Worm (Caenorhabditis elegans): ENCODE data around the gene T24A6.17.

T24A6.17 gene

ce11 chrV:3526882-3527281 lies 37.4 kb downstream of the T24A6.17 start, which contains the start of gene str-260:
TSS of gene str-260 (plus strand) at chrV:3527182.
- no peak for TF ChIP-seq egl-27 (tag; optimal IDR thresholded peaks at IDR 0.05)
- TF ChIP-seq unc-39 (tag; optimal IDR thresholded peaks at IDR 0.05): no peak
- no peak for TF ChIP-seq lin-39 (tag; optimal IDR thresholded peaks at IDR 0.05)
- no peak for TF ChIP-seq sma-3 (GFP tag; optimal IDR thresholded peaks at IDR 0.05)
- no peak for TF ChIP-seq zag-1 (tag; optimal IDR thresholded peaks at IDR 0.05)
- no peak for TF ChIP-seq lin-13 (GFP tag; optimal IDR thresholded peaks at IDR 0.05)
- no peak for TF ChIP-seq alr-1 (tag; optimal IDR thresholded peaks at IDR 0.05)
- TF ChIP-seq nhr-23 (tag; optimal IDR thresholded peaks at IDR 0.05): no peak
- no peak for TF ChIP-seq ceh-82 (tag; optimal IDR thresholded peaks at IDR 0.05)
- no peak for TF ChIP-seq sma-9 (GFP tag; optimal IDR thresholded peaks at IDR 0.05)
- no peak for TF ChIP-seq sma-9 (tag; optimal IDR thresholded peaks at IDR 0.05)
- no peak for TF ChIP-seq nhr-129 (tag; optimal IDR thresholded peaks at IDR 0.05)
- no peak for TF ChIP-seq elt-1 (tag; optimal IDR thresholded peaks at IDR 0.05)
- TF ChIP-seq sem-4 (tag; optimal IDR thresholded peaks at IDR 0.05): no peak
- TF ChIP-seq nhr-21 (tag; optimal IDR thresholded peaks at IDR 0.05): no peak

ce11 chrV:3524970-3525369 lies 39.3 kb downstream of the T24A6.17 start, which contains the start of gene T24A6.7:
TSS of gene T24A6.7 (plus strand) at chrV:3525270.
- TF ChIP-seq nhr-10 (tag; optimal IDR thresholded peaks at IDR 0.05) (no peak), aly-2 (tag; optimal IDR thresholded peaks at IDR 0.05) (no peak), elt-3 (tag; optimal IDR thresholded peaks at IDR 0.05) (no peak), elt-1 (tag; optimal IDR thresholded peaks at IDR 0.05) (no peak), gmeb-1 (tag; optimal IDR thresholded peaks at IDR 0.05) (no peak), nhr-23 (tag; optimal IDR thresholded peaks at IDR 0.05) (no peak), dmd-4 (tag; optimal IDR thresholded peaks at IDR 0.05) (no peak), C34F6.9 (tag; optimal IDR thresholded peaks at IDR 0.05) (no peak)

- TF ChIP-seq ceh-82 (tag; optimal IDR thresholded peaks at IDR 0.05) (no peak), alr-1 (tag; optimal IDR thresholded peaks at IDR 0.05) (no peak), ztf-1 (GFP tag; conservative IDR thresholded peaks at IDR 0.05) (no peak), sma-9 (GFP tag; optimal IDR thresholded peaks at IDR 0.05) (no peak), sma-9 (tag; optimal IDR thresholded peaks at IDR 0.05) (no peak), unc-62 (GFP tag; optimal IDR thresholded peaks at IDR 0.05) (no peak), blmp-1 (tag; optimal IDR thresholded peaks at IDR 0.05; ENCODE audit: insufficient read depth) (no peak), nhr-12 (tag; optimal IDR thresholded peaks at IDR 0.05) (no peak)
These were observed 41.0 kb downstream of the T24A6.17 start, which contains the start of gene irg-1 for ce11 chrV:3523262-3523661. TSS of gene irg-1 (plus strand) at chrV:3523587.

- TF ChIP-seq nhr-25 (tag; optimal IDR thresholded peaks at IDR 0.05) (no peak), skn-1 (tag; optimal IDR thresholded peaks at IDR 0.05) (no peak), ceh-82 (tag; optimal IDR thresholded peaks at IDR 0.05) (no peak), sma-9 (GFP tag; optimal IDR thresholded peaks at IDR 0.05) (no peak), sma-9 (tag; optimal IDR thresholded peaks at IDR 0.05) (no peak), mbf-1 (tag; optimal IDR thresholded peaks at IDR 0.05) (no peak)
These were observed 46.3 kb downstream of the T24A6.17 start, which contains the start of gene str-227 for ce11 chrV:3517889-3518288. TSS of gene str-227 (plus strand) at chrV:3518189.

Measured in whole organism, L2 larva.